Fruit fly (Drosophila melanogaster) whole organism, wandering third instar larva: Measurements from ENCODE around the gene Acsx1L.

Experiments used
- Dfd ChIP-seq: fragments of >200 bp; optimal IDR thresholded peaks from 2 replicates; lab custom pipeline; 2017; ENCODE audit warnings: missing biosample characterization, missing genetic modification characterization
- br ChIP-seq: fragments of 200-800 bp; sonication (Bioruptor generic); optimal IDR thresholded peaks from 2 replicates; lab custom pipeline; 2016; ENCODE audit warnings: missing biosample characterization, missing genetic modification characterization
- ey ChIP-seq: fragments of 200-800 bp; sonication (Bioruptor generic); optimal IDR thresholded peaks from 2 replicates; lab custom pipeline; 2016; ENCODE audit warnings: missing biosample characterization, missing genetic modification characterization

- TF ChIP-seq br (GFP tag; lab: Kevin White, UChicago) (no peak), ey (GFP tag; lab: Kevin White, UChicago) (no peak), Dfd (GFP tag; lab: Kevin White, UChicago) (no peak)
These were observed 28.7 kb upstream of the Acsx1L start for dm6 chr3R:19801752-19802151.
